Fruit fly (Drosophila melanogaster) whole organism, pupa: Measurements from ENCODE around the gene CG12520.

ENCODE experiments used
- CG10348 ChIP-seq: fragments of 200-800 bp; sonication (Bioruptor generic); IDR thresholded peaks from 2 replicates; pipeline ENCODE4 v1.3.6; 2022; ENCODE audit warnings: missing biosample characterization, missing genetic modification characterization
- CG12605 ChIP-seq: fragments of 200-800 bp; sonication (Bioruptor generic); IDR thresholded peaks from 2 replicates; pipeline ENCODE4 v1.3.6; 2022; ENCODE audit warnings: missing biosample characterization, missing genetic modification characterization
- CG13204 ChIP-seq: fragments of 200-800 bp; sonication (Bioruptor generic); optimal IDR thresholded peaks from 2 replicates; lab custom pipeline; 2018; ENCODE audit warnings: missing biosample characterization, mild to moderate bottlenecking, missing genetic modification characterization, moderate library complexity
- CG14655 ChIP-seq: fragments of 200-800 bp; sonication (Bioruptor generic); optimal IDR thresholded peaks from 3 replicates; lab custom pipeline; 2017; ENCODE audit warnings: mild to moderate bottlenecking, missing biosample characterization, missing genetic modification reagents, missing genetic modification characterization
- CG15710 ChIP-seq: fragments of 200-800 bp; sonication (Bioruptor generic); optimal IDR thresholded peaks from 2 replicates; lab custom pipeline; 2018; ENCODE audit warnings: missing biosample characterization, mild to moderate bottlenecking, missing genetic modification characterization, moderate library complexity
- CG17806 ChIP-seq: fragments of 200-800 bp; sonication (Bioruptor generic); optimal IDR thresholded peaks from 2 replicates; lab custom pipeline; 2018; ENCODE audit warnings: missing biosample characterization, mild to moderate bottlenecking, missing genetic modification characterization, moderate library complexity
- CG32121 ChIP-seq: fragments of 200-800 bp; sonication (Bioruptor generic); IDR thresholded peaks from 2 replicates; pipeline ENCODE4 v1.3.6; 2022; ENCODE audit warnings: missing biosample characterization, missing genetic modification characterization
- CG34367 ChIP-seq: fragments of 200-800 bp; sonication (Bioruptor generic); optimal IDR thresholded peaks from 2 replicates; lab custom pipeline; 2018; ENCODE audit warnings: missing biosample characterization, mild to moderate bottlenecking, missing genetic modification characterization
- CG4496 ChIP-seq: fragments of 200-800 bp; sonication (Bioruptor generic); IDR thresholded peaks from 3 replicates; pipeline ENCODE4 v1.3.6; 2022; ENCODE audit warnings: missing biosample characterization, missing genetic modification characterization
- CG8159 ChIP-seq: fragments of 200-800 bp; sonication (Bioruptor generic); optimal IDR thresholded peaks from 3 replicates; lab custom pipeline; 2018; ENCODE audit warnings: missing biosample characterization, mild to moderate bottlenecking, missing genetic modification characterization, moderate library complexity
- CG8301 ChIP-seq: fragments of 200-800 bp; sonication (Bioruptor generic); optimal IDR thresholded peaks from 2 replicates; lab custom pipeline; 2018; ENCODE audit warnings: missing biosample characterization, mild to moderate bottlenecking, missing genetic modification characterization
- CG9948 ChIP-seq: fragments of 200-800 bp; sonication (Bioruptor generic); optimal IDR thresholded peaks from 2 replicates; lab custom pipeline; 2018; ENCODE audit warnings: missing biosample characterization, mild to moderate bottlenecking, missing genetic modification characterization, moderate library complexity
- D1 ChIP-seq: fragments of 200-800 bp; sonication (Bioruptor generic); optimal IDR thresholded peaks from 2 replicates; lab custom pipeline; 2018; ENCODE audit warnings: missing biosample characterization, mild to moderate bottlenecking, missing genetic modification characterization, moderate library complexity
- EcR ChIP-seq: fragments of 200-800 bp; sonication (Bioruptor generic); optimal IDR thresholded peaks from 3 replicates; lab custom pipeline; 2019; ENCODE audit warnings: missing biosample characterization, missing genetic modification characterization, mild to moderate bottlenecking, moderate library complexity, missing genetic modification reagents
- Ets98B ChIP-seq: fragments of 200-800 bp; sonication (Bioruptor generic); IDR thresholded peaks from 2 replicates; pipeline ENCODE4 v1.3.6; 2022; ENCODE audit warnings: missing biosample characterization, missing genetic modification characterization
- Pif1A ChIP-seq: fragments of 200-800 bp; sonication (Bioruptor generic); optimal IDR thresholded peaks from 3 replicates; lab custom pipeline; 2016; ENCODE audit warnings: missing biosample characterization, missing genetic modification characterization
- Pif1B ChIP-seq: fragments of 200-800 bp; sonication (Bioruptor generic); optimal IDR thresholded peaks from 3 replicates; lab custom pipeline; 2016; ENCODE audit warnings: missing biosample characterization, missing genetic modification characterization
- Snoo ChIP-seq: fragments of 200-800 bp; sonication (Bioruptor generic); optimal IDR thresholded peaks from 3 replicates; lab custom pipeline; 2017; ENCODE audit warnings: missing biosample characterization, mild to moderate bottlenecking, missing genetic modification characterization, inconsistent platforms
- fd96Ca ChIP-seq: fragments of 200-800 bp; sonication (Bioruptor generic); IDR thresholded peaks from 3 replicates; pipeline ENCODE4 v1.3.6; 2022; ENCODE audit warnings: missing biosample characterization, missing genetic modification characterization
- gl ChIP-seq: fragments of 200-800 bp; sonication (Bioruptor generic); optimal IDR thresholded peaks from 2 replicates; lab custom pipeline; 2018; ENCODE audit warnings: missing biosample characterization, mild to moderate bottlenecking, missing genetic modification characterization
- rn ChIP-seq: fragments of 200-800 bp; sonication (Bioruptor generic); IDR thresholded peaks from 2 replicates; pipeline ENCODE4 v1.3.6; 2022; ENCODE audit warnings: missing biosample characterization, missing genetic modification characterization

CG12520 gene

dm6 chr3L:12892485-12893173, 9.9 kb downstream of the CG12520 start, which contains the start of gene CG14118:
Gene CG14118, plus strand, starts transcription at chr3L:12892658.
- TF ChIP-seq CG4496 (GFP tag; lab: Robert Waterston, UW) (no peak), CG8301 (tag; lab: Kevin White, UChicago) (no peak), rn (GFP tag; lab: Robert Waterston, UW) (no peak), CG17806 (tag; lab: Kevin White, UChicago) (no peak), fd96Ca (no peak), CG9948 (tag; lab: Kevin White, UChicago) (no peak), D1 (no peak), CG8159 (tag; lab: Kevin White, UChicago) (no peak), CG15710 (no peak), Snoo (tag; lab: Kevin White, UChicago) (no peak), CG12605 (GFP tag; lab: Robert Waterston, UW) (no peak), CG10348 (GFP tag; lab: Robert Waterston, UW) (no peak), EcR (GFP tag; lab: Kevin White, UChicago) (no peak)

dm6 chr3L:12889353-12889820, 13.2 kb downstream of the CG12520 start, which contains the start of gene CG43894:
Gene CG43894, plus strand, starts transcription at chr3L:12889770.
- no peak for TF ChIP-seq fd96Ca

dm6 chr3L:12884680-12885079, 17.9 kb downstream of the CG12520 start, which contains the start of gene CG14120:
Gene CG14120, plus strand, starts transcription at chr3L:12885039.
- TF ChIP-seq fd96Ca (no peak), CG15710 (no peak), D1 (no peak), Pif1B (no peak), CG4496 (GFP tag; lab: Robert Waterston, UW) (no peak), CG9948 (tag; lab: Kevin White, UChicago) (no peak), Ets98B (GFP tag; lab: Robert Waterston, UW) (no peak), CG34367 (no peak), CG13204 (no peak), CG12605 (GFP tag; lab: Robert Waterston, UW) (no peak), Pif1A (GFP tag; lab: Kevin White, UChicago) (no peak), Snoo (tag; lab: Kevin White, UChicago) (no peak), CG8301 (tag; lab: Kevin White, UChicago) (no peak), rn (GFP tag; lab: Robert Waterston, UW) (no peak), gl (tag; lab: Kevin White, UChicago) (no peak), CG32121 (no peak)

- TF ChIP-seq fd96Ca (no peak), CG34367 (no peak), CG8301 (tag; lab: Kevin White, UChicago) (no peak), Pif1A (GFP tag; lab: Kevin White, UChicago) (no peak), CG12605 (GFP tag; lab: Robert Waterston, UW) (no peak), CG17806 (tag; lab: Kevin White, UChicago) (no peak), CG32121 (no peak), CG8159 (tag; lab: Kevin White, UChicago) (no peak)
- TF ChIP-seq, all 21 proteins: peak for 0
These were observed 28.3 kb downstream of the CG12520 start for dm6 chr3L:12874211-12874610.

dm6 chr3L:12867956-12868443, 34.5 kb downstream of the CG12520 start:
- no peak for TF ChIP-seq CG17806 (tag; lab: Kevin White, UChicago)
- TF ChIP-seq fd96Ca: no peak
- no peak for TF ChIP-seq Pif1A (GFP tag; lab: Kevin White, UChicago)
- no peak for TF ChIP-seq D1
- no peak for TF ChIP-seq Pif1B
- no peak for TF ChIP-seq rn (GFP tag; lab: Robert Waterston, UW)
- TF ChIP-seq CG8159 (tag; lab: Kevin White, UChicago): no peak
- TF ChIP-seq CG10348 (GFP tag; lab: Robert Waterston, UW): no peak
- TF ChIP-seq Snoo (tag; lab: Kevin White, UChicago): no peak
- TF ChIP-seq CG34367: no peak
- TF ChIP-seq CG32121: no peak

dm6 chr3L:12864472-12864871, 38.1 kb downstream of the CG12520 start:
- TF ChIP-seq CG17806 (tag; lab: Kevin White, UChicago): no peak

dm6 chr3L:12862820-12863219, 39.7 kb downstream of the CG12520 start, which contains the start of gene CG10943:
Gene CG10943, minus strand, starts transcription at chr3L:12862920.
- no peak for TF ChIP-seq CG13204
- TF ChIP-seq CG17806 (tag; lab: Kevin White, UChicago): no peak
- TF ChIP-seq EcR (GFP tag; lab: Kevin White, UChicago): no peak
- TF ChIP-seq Snoo (tag; lab: Kevin White, UChicago): no peak
- no peak for TF ChIP-seq CG14655 (GFP tag; lab: Kevin White, UChicago)
- no peak for TF ChIP-seq CG9948 (tag; lab: Kevin White, UChicago)
- no peak for TF ChIP-seq D1
- TF ChIP-seq CG34367: no peak
- no peak for TF ChIP-seq Ets98B (GFP tag; lab: Robert Waterston, UW)
- no peak for TF ChIP-seq fd96Ca
- no peak for TF ChIP-seq Pif1A (GFP tag; lab: Kevin White, UChicago)
- no peak for TF ChIP-seq CG8159 (tag; lab: Kevin White, UChicago)
- no peak for TF ChIP-seq CG12605 (GFP tag; lab: Robert Waterston, UW)
- TF ChIP-seq CG15710: no peak
- TF ChIP-seq Pif1B: no peak
- TF ChIP-seq, all 21 proteins: peak for 0
